Fruit fly (Drosophila melanogaster) whole organism, embryonic: ENCODE data around the gene CG16984.

Experiments used
- BtbVII ChIP-seq: fragments of 200-800 bp; sonication (Bioruptor generic); optimal IDR thresholded peaks from 3 replicates; lab custom pipeline; 2017; ENCODE audit warnings: missing biosample characterization, mild to moderate bottlenecking, missing genetic modification characterization
- CG10321 ChIP-seq: fragments of 200-800 bp; sonication (Bioruptor generic); IDR thresholded peaks from 2 replicates; pipeline ENCODE4 v1.3.6; 2022; ENCODE audit warnings: missing biosample characterization, missing genetic modification characterization
- CG10543 ChIP-seq: fragments of 200-800 bp; sonication (Bioruptor generic); optimal IDR thresholded peaks from 3 replicates; lab custom pipeline; 2017; ENCODE audit warnings: missing biosample characterization, mild to moderate bottlenecking, missing genetic modification characterization, moderate library complexity
- CG10565 ChIP-seq: fragments of 200-800 bp; sonication (Bioruptor generic); optimal IDR thresholded peaks from 3 replicates; lab custom pipeline; 2016; ENCODE audit warnings: missing biosample characterization, mild to moderate bottlenecking, missing genetic modification characterization
- CG11504 ChIP-seq: fragments of 200-800 bp; sonication (Bioruptor generic); optimal IDR thresholded peaks from 3 replicates; lab custom pipeline; 2019; ENCODE audit warnings: missing biosample characterization, mild to moderate bottlenecking, missing genetic modification characterization, moderate library complexity
- CG15479 ChIP-seq: fragments of 200-800 bp; sonication (Bioruptor generic); optimal IDR thresholded peaks from 3 replicates; lab custom pipeline; 2019; ENCODE audit warnings: missing biosample characterization, mild to moderate bottlenecking, missing genetic modification characterization, moderate library complexity
- CG1603 ChIP-seq: fragments of 200-800 bp; sonication (Bioruptor generic); optimal IDR thresholded peaks from 2 replicates; lab custom pipeline; 2019; ENCODE audit warnings: missing biosample characterization, mild to moderate bottlenecking, missing genetic modification characterization, moderate library complexity
- CG16813 ChIP-seq: fragments of 200-800 bp; sonication (Bioruptor generic); IDR thresholded peaks from 3 replicates; pipeline ENCODE4 v1.3.6; 2022; ENCODE audit warnings: missing biosample characterization, missing genetic modification characterization; ENCODE audit not compliant: partially characterized antibody
- CG18476 ChIP-seq: fragments of 200-800 bp; sonication (Bioruptor generic); optimal IDR thresholded peaks from 2 replicates; lab custom pipeline; 2016; ENCODE audit warnings: missing biosample characterization, mild to moderate bottlenecking, missing genetic modification characterization
- CG33557 ChIP-seq: fragments of 200-800 bp; sonication (Bioruptor generic); optimal IDR thresholded peaks from 2 replicates; lab custom pipeline; 2019; ENCODE audit warnings: missing biosample characterization, mild to moderate bottlenecking, missing genetic modification characterization, moderate library complexity
- CG34422 ChIP-seq: fragments of 200-800 bp; sonication (Bioruptor generic); IDR thresholded peaks from 3 replicates; pipeline ENCODE4 v1.3.6; 2022; ENCODE audit warnings: missing biosample characterization, missing genetic modification characterization
- CG43689 ChIP-seq: fragments of 200-800 bp; sonication (Bioruptor generic); IDR thresholded peaks from 2 replicates; pipeline ENCODE4 v1.3.6; 2022; ENCODE audit warnings: missing biosample characterization, missing genetic modification characterization
- CG6654 ChIP-seq: fragments of 200-800 bp; sonication (Bioruptor generic); optimal IDR thresholded peaks from 2 replicates; lab custom pipeline; 2017; ENCODE audit warnings: missing biosample characterization, mild to moderate bottlenecking, missing genetic modification characterization
- CG7928 ChIP-seq: fragments of 200-800 bp; sonication (Bioruptor generic); optimal IDR thresholded peaks from 2 replicates; lab custom pipeline; 2017; ENCODE audit warnings: missing biosample characterization, mild to moderate bottlenecking, missing genetic modification characterization
- CG8281 ChIP-seq: fragments of 200-800 bp; sonication (Bioruptor generic); optimal IDR thresholded peaks from 2 replicates; lab custom pipeline; 2018; ENCODE audit warnings: missing biosample characterization, mild to moderate bottlenecking, missing genetic modification characterization, moderate library complexity
- CG8290 ChIP-seq, 3 experiments: fragments of 200-800 bp; sonication (Bioruptor generic); optimal IDR thresholded peaks; 2 replicates each; lab custom pipeline; 2016 to 2019; ENCODE audit warnings: missing biosample characterization in 3 of 3, missing genetic modification characterization in 3 of 3, mild to moderate bottlenecking in 2 of 3, moderate library complexity in 1 of 3
- CG8478 ChIP-seq: fragments of >200 bp; optimal IDR thresholded peaks from 2 replicates; lab custom pipeline; 2018
- Chrac-16 ChIP-seq: fragments of 200-800 bp; sonication (Bioruptor generic); optimal IDR thresholded peaks from 3 replicates; lab custom pipeline; 2016; ENCODE audit warnings: missing biosample characterization, missing genetic modification characterization
- Dad ChIP-seq: fragments of 200-800 bp; sonication (Bioruptor generic); optimal IDR thresholded peaks from 3 replicates; lab custom pipeline; 2016; ENCODE audit warnings: missing biosample characterization, missing genetic modification characterization
- Dref ChIP-seq: fragments of 200-800 bp; sonication (Bioruptor generic); IDR thresholded peaks from 2 replicates; pipeline ENCODE4 v1.3.6; 2022; ENCODE audit warnings: missing biosample characterization, missing genetic modification characterization
- Drgx ChIP-seq: fragments of 200-800 bp; sonication (Bioruptor generic); IDR thresholded peaks from 2 replicates; pipeline ENCODE4 v1.3.6; 2022; ENCODE audit warnings: missing biosample characterization, missing genetic modification characterization
- E2f1 ChIP-seq: fragments of 200-800 bp; sonication (Bioruptor generic); IDR thresholded peaks from 2 replicates; pipeline ENCODE4 v1.3.6; 2022; ENCODE audit warnings: missing biosample characterization, missing genetic modification characterization
- E2f2 ChIP-seq: fragments of 200-800 bp; sonication (Bioruptor generic); IDR thresholded peaks from 2 replicates; pipeline ENCODE4 v1.3.6; 2022; ENCODE audit warnings: missing biosample characterization, missing genetic modification characterization
- Fer1 ChIP-seq: fragments of 200-800 bp; sonication (Bioruptor generic); optimal IDR thresholded peaks from 2 replicates; lab custom pipeline; 2017; ENCODE audit warnings: missing biosample characterization, mild to moderate bottlenecking, missing genetic modification characterization
- GATAe ChIP-seq: fragments of 200-800 bp; sonication (Bioruptor generic); conservative IDR thresholded peaks from 2 replicates; pipeline ENCODE4 v1.3.6; 2022; ENCODE audit warnings: missing biosample characterization, missing genetic modification characterization
- HLH54F ChIP-seq: fragments of 200-800 bp; sonication (Bioruptor generic); optimal IDR thresholded peaks from 3 replicates; lab custom pipeline; 2016; ENCODE audit warnings: missing biosample characterization, missing genetic modification characterization
- Hr51 ChIP-seq, 2 experiments: fragments of 200-800 bp; sonication (Bioruptor generic); optimal IDR thresholded peaks; 2 replicates in 1 of 2; 3 replicates in 1 of 2; lab custom pipeline; 2016 to 2018; ENCODE audit warnings: missing biosample characterization in 2 of 2, missing genetic modification characterization in 2 of 2, mild to moderate bottlenecking in 1 of 2, moderate library complexity in 1 of 2
- Lpt ChIP-seq: fragments of >200 bp; optimal IDR thresholded peaks from 2 replicates; lab custom pipeline; 2018; ENCODE audit warnings: missing biosample characterization, missing genetic modification characterization
- NFAT ChIP-seq: fragments of 200-800 bp; sonication (Bioruptor generic); IDR thresholded peaks from 2 replicates; pipeline ENCODE4 v1.3.6; 2022; ENCODE audit warnings: missing biosample characterization, missing genetic modification characterization
- Oaz ChIP-seq: fragments of 200-800 bp; sonication (Bioruptor generic); IDR thresholded peaks from 2 replicates; pipeline ENCODE4 v1.3.6; 2022; ENCODE audit warnings: missing biosample characterization, missing genetic modification characterization
- PHDP ChIP-seq: fragments of 200-800 bp; sonication (Bioruptor generic); optimal IDR thresholded peaks from 3 replicates; lab custom pipeline; 2018; ENCODE audit warnings: missing biosample characterization, mild to moderate bottlenecking, missing genetic modification characterization, moderate library complexity
- Sox100B ChIP-seq: fragments of 200-800 bp; sonication (Bioruptor generic); optimal IDR thresholded peaks from 3 replicates; lab custom pipeline; 2018; ENCODE audit warnings: missing biosample characterization, mild to moderate bottlenecking, missing genetic modification characterization
- Tbp ChIP-seq: fragments of >200 bp; optimal IDR thresholded peaks from 2 replicates; lab custom pipeline; 2018; ENCODE audit warnings: missing biosample characterization, missing genetic modification characterization
- aop ChIP-seq: fragments of 200-800 bp; sonication (Bioruptor generic); IDR thresholded peaks from 2 replicates; pipeline ENCODE4 v1.3.6; 2022; ENCODE audit warnings: missing biosample characterization, missing genetic modification characterization
- bcd ChIP-seq: fragments of 200-800 bp; sonication (Bioruptor generic); optimal IDR thresholded peaks from 2 replicates; lab custom pipeline; 2017; ENCODE audit warnings: missing biosample characterization, mild to moderate bottlenecking, missing genetic modification characterization
- chif ChIP-seq, 2 experiments: fragments of 200-800 bp; sonication (Bioruptor generic); optimal IDR thresholded peaks; 3 replicates each; lab custom pipeline; 2016; ENCODE audit warnings: missing biosample characterization in 2 of 2, missing genetic modification characterization in 2 of 2
- da ChIP-seq: fragments of 200-800 bp; sonication (Bioruptor generic); optimal IDR thresholded peaks from 2 replicates; lab custom pipeline; 2016; ENCODE audit warnings: missing biosample characterization, missing genetic modification characterization
- dati ChIP-seq: fragments of 200-800 bp; sonication (Bioruptor generic); IDR thresholded peaks from 2 replicates; pipeline ENCODE4 v1.3.6; 2022; ENCODE audit warnings: missing biosample characterization, missing genetic modification characterization
- fd96Cb ChIP-seq: fragments of 200-800 bp; sonication (Bioruptor generic); optimal IDR thresholded peaks from 2 replicates; lab custom pipeline; 2018; ENCODE audit warnings: missing biosample characterization, mild to moderate bottlenecking, missing genetic modification characterization, moderate library complexity
- fu2 ChIP-seq: fragments of 200-800 bp; sonication (Bioruptor generic); optimal IDR thresholded peaks from 2 replicates; lab custom pipeline; 2016; ENCODE audit warnings: missing biosample characterization, missing genetic modification characterization
- gem ChIP-seq: fragments of 200-800 bp; sonication (Bioruptor generic); optimal IDR thresholded peaks from 2 replicates; lab custom pipeline; 2019; ENCODE audit warnings: missing biosample characterization, mild to moderate bottlenecking, missing genetic modification characterization, moderate library complexity
- grau ChIP-seq: fragments of 200-800 bp; optimal IDR thresholded peaks from 3 replicates; lab custom pipeline; 2019; ENCODE audit warnings: missing biosample characterization, mild to moderate bottlenecking, missing genetic modification characterization, moderate library complexity
- ham ChIP-seq: fragments of 200-800 bp; sonication (Bioruptor generic); IDR thresholded peaks from 2 replicates; pipeline ENCODE4 v1.3.6; 2022; ENCODE audit warnings: missing biosample characterization, missing genetic modification characterization
- maf-S ChIP-seq: fragments of 200-800 bp; sonication (Bioruptor generic); optimal IDR thresholded peaks from 2 replicates; lab custom pipeline; 2016; ENCODE audit warnings: missing biosample characterization, missing genetic modification characterization
- nerfin-1 ChIP-seq: fragments of 200-800 bp; sonication (Bioruptor generic); optimal IDR thresholded peaks from 3 replicates; lab custom pipeline; 2019; ENCODE audit warnings: missing biosample characterization, mild to moderate bottlenecking, missing genetic modification characterization, moderate library complexity
- sens ChIP-seq: fragments of 200-800 bp; sonication (Bioruptor generic); peaks from one replicate; lab custom pipeline; 2016; ENCODE audit warnings: missing biosample characterization, missing genetic modification characterization
- sna ChIP-seq: fragments of 200-800 bp; sonication (Bioruptor generic); IDR thresholded peaks from 2 replicates; pipeline ENCODE4 v1.3.6; 2022; ENCODE audit warnings: missing biosample characterization, missing genetic modification characterization; ENCODE audit not compliant: partially characterized antibody
- sug ChIP-seq: fragments of 200-800 bp; optimal IDR thresholded peaks from 2 replicates; lab custom pipeline; 2019; ENCODE audit warnings: missing biosample characterization, mild to moderate bottlenecking, missing genetic modification characterization, moderate library complexity
- tio ChIP-seq: fragments of 200-800 bp; sonication (Bioruptor generic); optimal IDR thresholded peaks from 2 replicates; lab custom pipeline; 2017; ENCODE audit warnings: missing biosample characterization, missing genetic modification characterization, inconsistent platforms
- tll ChIP-seq, 2 experiments: fragments of 200-800 bp in 1 of 2; fragments of >200 bp in 1 of 2; sonication (Bioruptor generic) in 1 of 2; optimal IDR thresholded peaks; 2 replicates each; lab custom pipeline; 2017 to 2019; ENCODE audit warnings: missing biosample characterization in 2 of 2, missing genetic modification characterization in 2 of 2, mild to moderate bottlenecking in 1 of 2, moderate library complexity in 1 of 2
- usp ChIP-seq: fragments of >200 bp; optimal IDR thresholded peaks from 2 replicates; lab custom pipeline; 2017; ENCODE audit warnings: missing biosample characterization, missing genetic modification characterization
- vvl ChIP-seq: fragments of 200-800 bp; sonication (Bioruptor generic); IDR thresholded peaks from 2 replicates; pipeline ENCODE4 v1.3.6; 2022; ENCODE audit warnings: missing biosample characterization, missing genetic modification characterization

Gene CG16984

dm6 chr3L:2575240-2575639 is 20.3 kb upstream of the CG16984 start (continued):
- TF ChIP-seq sug (no peak), Fer1 (GFP tag; lab: Kevin White, UChicago) (peak; percentile 27), usp (GFP tag; lab: Kevin White, UChicago) (no peak), NFAT (GFP tag; lab: Robert Waterston, UW) (no peak), CG10565 (no peak), CG6654 (GFP tag; lab: Kevin White, UChicago) (no peak), HLH54F (GFP tag; lab: Kevin White, UChicago) (no peak), E2f1 (no peak), ham (GFP tag; lab: Robert Waterston, UW) (no peak), CG10543 (GFP tag; lab: Kevin White, UChicago) (no peak), Hr51 (GFP tag; optimal IDR thresholded peaks at IDR 0.05; lab: Kevin White, UChicago) (peak in 1 of 2 experiments; percentile 13), E2f2 (GFP tag; lab: Robert Waterston, UW) (no peak), CG10321 (GFP tag; lab: Robert Waterston, UW) (no peak), CG1603 (tag; lab: Kevin White, UChicago) (peak; percentile 9), Sox100B (GFP tag; lab: Kevin White, UChicago) (peak; percentile 40), Oaz (GFP tag; lab: Robert Waterston, UW) (no peak), tio (GFP tag; lab: Kevin White, UChicago) (no peak), maf-S (GFP tag; lab: Kevin White, UChicago) (no peak), CG43689 (GFP tag; lab: Robert Waterston, UW) (no peak), PHDP (no peak), Tbp (GFP tag; lab: Kevin White, UChicago) (no peak), fd96Cb (tag; lab: Kevin White, UChicago) (peak; percentile 9), gem (tag; lab: Kevin White, UChicago) (peak; percentile 35), fu2 (GFP tag; lab: Kevin White, UChicago) (no peak), grau (tag; lab: Kevin White, UChicago) (peak; percentile 15), nerfin-1 (tag; lab: Kevin White, UChicago) (no peak), dati (GFP tag; lab: Robert Waterston, UW) (no peak), sens (GFP tag; lab: Kevin White, UChicago) (peak; percentile 31), CG8478 (no peak), vvl (GFP tag; lab: Robert Waterston, UW) (no peak), CG8281 (tag; lab: Kevin White, UChicago) (peak; percentile 1), CG34422 (GFP tag; lab: Robert Waterston, UW) (no peak), CG33557 (GFP tag; lab: Kevin White, UChicago) (no peak), Dad (GFP tag; lab: Kevin White, UChicago) (no peak), Lpt (GFP tag; lab: Kevin White, UChicago) (no peak), Dref (no peak), CG15479 (no peak), CG7928 (GFP tag; lab: Kevin White, UChicago) (no peak), Drgx (GFP tag; lab: Robert Waterston, UW) (peak; percentile 56), da (no peak), bcd (GFP tag; lab: Kevin White, UChicago) (no peak), tll (GFP tag; optimal IDR thresholded peaks at IDR 0.05; lab: Kevin White, UChicago) (no peak), CG18476 (GFP tag; lab: Kevin White, UChicago) (no peak), CG11504 (tag; lab: Kevin White, UChicago) (peak; percentile 61), Chrac-16 (no peak), CG16813 (GFP tag; lab: Robert Waterston, UW) (no peak), chif (GFP tag; optimal IDR thresholded peaks at IDR 0.05; lab: Kevin White, UChicago) (no peak), sna (GFP tag; lab: Robert Waterston, UW) (no peak), CG8290 (GFP tag; optimal IDR thresholded peaks at IDR 0.05; lab: Kevin White, UChicago) (no peak), CG8290 (tag; optimal IDR thresholded peaks at IDR 0.05; lab: Kevin White, UChicago) (no peak), GATAe (no peak), BtbVII (GFP tag; lab: Kevin White, UChicago) (no peak), aop (GFP tag; lab: Robert Waterston, UW) (no peak)
